Worm (Caenorhabditis elegans): ENCODE measurements around the gene K02E7.12.
A peak's percentile ranks its signal among the peaks of the same experiment; 100 is the strongest.
"Not testable (repeated sequence)": the region's sequence is repeated elsewhere in the genome, so short reads cannot be mapped to it uniquely, and the experiment has no call there.

K02E7.12 gene

DNA sequence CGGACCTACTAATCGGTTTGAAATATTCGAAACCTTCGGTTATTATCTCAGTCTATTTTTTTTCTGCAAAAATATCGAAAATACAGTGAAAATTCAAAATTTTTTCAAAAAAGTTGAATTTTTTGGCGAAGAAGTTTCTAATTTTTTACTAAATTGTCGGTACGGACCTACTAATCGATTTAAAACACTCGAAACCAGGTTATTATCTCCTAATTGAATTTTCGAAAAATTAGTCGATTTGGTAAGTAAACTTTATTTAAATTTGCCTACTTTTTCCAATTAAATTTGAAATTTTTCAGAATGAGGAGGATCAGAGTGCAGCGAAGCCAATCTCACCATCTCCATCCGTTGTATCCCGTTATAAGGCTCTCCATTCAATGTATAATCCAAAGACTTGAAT is at the start of gene K02E7.12:
TSS of gene K02E7.12 (plus strand) at position 301 of the 400 bp plus-strand sequence.
- TF ChIP-seq tab-1 (GFP tag; IDR thresholded peaks at IDR 0.05) (no peak), ztf-29 (GFP tag; IDR thresholded peaks at IDR 0.05) (no peak), flt-1 (GFP tag; IDR thresholded peaks at IDR 0.05) (no peak)

- not testable (repeated sequence) for TF ChIP-seq T22C8.4 (GFP tag; IDR thresholded peaks at IDR 0.05); klf-2 (GFP tag; conservative IDR thresholded peaks at IDR 0.05); cog-1 (tag; optimal IDR thresholded peaks at IDR 0.05)
Observed at ce11 chrII:1024684-1025083, 46.3 kb upstream of the K02E7.12 start, which contains the start of gene btb-11. TSS of gene btb-11 (minus strand) at chrII:1024784.

DNA sequence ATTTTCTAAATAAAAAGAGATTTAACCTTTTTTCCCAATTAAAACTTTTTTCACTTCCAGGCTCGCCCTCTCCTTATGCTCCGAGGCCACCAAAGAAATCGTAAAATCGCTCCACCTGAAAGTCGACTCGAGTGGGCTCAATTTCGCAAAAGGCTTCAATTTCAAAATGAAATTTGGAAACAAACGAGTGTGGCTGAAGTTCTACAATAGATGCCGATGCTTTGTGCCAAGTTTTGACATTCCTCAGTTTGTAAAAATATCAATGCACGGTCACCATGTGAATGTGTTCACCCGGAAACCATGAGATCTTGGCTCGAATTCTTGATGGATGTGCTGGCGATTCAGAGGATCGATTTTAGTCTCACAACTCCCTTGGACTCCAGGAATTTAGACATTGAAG is 44.3 kb upstream of the K02E7.12 start, which contains the start of gene M01D1.12:
TSS of gene M01D1.12 (plus strand) at position 301 of the 400 bp plus-strand sequence.
- TF ChIP-seq cog-1 (tag; optimal IDR thresholded peaks at IDR 0.05) (no peak), flt-1 (GFP tag; IDR thresholded peaks at IDR 0.05) (no peak), klf-2 (GFP tag; conservative IDR thresholded peaks at IDR 0.05) (no peak), ztf-29 (GFP tag; IDR thresholded peaks at IDR 0.05) (no peak), ref-1 (GFP tag; conservative IDR thresholded peaks at IDR 0.05) (no peak), tab-1 (GFP tag; IDR thresholded peaks at IDR 0.05) (no peak), med-1 (GFP tag; optimal IDR thresholded peaks at IDR 0.05; ENCODE audit: insufficient read depth) (no peak), T22C8.4 (GFP tag; IDR thresholded peaks at IDR 0.05) (no peak), ztf-23 (GFP tag; IDR thresholded peaks at IDR 0.05) (no peak)

DNA sequence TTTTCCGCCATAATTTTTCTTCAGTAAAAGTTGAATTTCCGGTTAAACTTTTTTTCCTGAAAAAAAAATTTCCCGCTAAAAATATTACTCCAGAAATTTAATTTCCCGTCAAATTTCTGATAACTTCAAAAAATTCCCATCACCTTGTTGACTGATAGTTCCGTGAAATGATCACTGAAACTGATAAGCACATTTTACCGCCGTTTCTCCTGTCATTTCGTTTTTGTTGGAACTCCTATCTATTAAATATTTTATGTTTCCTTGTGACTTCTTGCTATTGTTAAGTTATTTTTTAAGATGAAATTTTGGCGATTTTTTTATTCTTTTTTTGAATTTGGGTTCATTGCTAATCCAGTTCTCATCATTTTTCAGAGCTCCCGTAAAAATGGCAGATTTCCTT is 42.4 kb upstream of the K02E7.12 start, which contains the start of gene math-34:
TSS of gene math-34 (plus strand) at position 371 of the 400 bp plus-strand sequence.
- TF ChIP-seq tab-1 (GFP tag; IDR thresholded peaks at IDR 0.05) (no peak), ztf-23 (GFP tag; IDR thresholded peaks at IDR 0.05) (no peak), klf-2 (GFP tag; conservative IDR thresholded peaks at IDR 0.05) (no peak), med-1 (GFP tag; optimal IDR thresholded peaks at IDR 0.05; ENCODE audit: insufficient read depth) (no peak), cog-1 (tag; optimal IDR thresholded peaks at IDR 0.05) (no peak), T22C8.4 (GFP tag; IDR thresholded peaks at IDR 0.05) (no peak), ztf-29 (GFP tag; IDR thresholded peaks at IDR 0.05) (no peak), flt-1 (GFP tag; IDR thresholded peaks at IDR 0.05) (no peak), ref-1 (GFP tag; conservative IDR thresholded peaks at IDR 0.05) (no peak)

ce11 chrII:1040464-1040863 is 30.5 kb upstream of the K02E7.12 start, which contains the start of gene fbxb-39:
TSS of gene fbxb-39 (minus strand) at chrII:1040564.
- no peak for TF ChIP-seq med-1 (GFP tag; optimal IDR thresholded peaks at IDR 0.05; ENCODE audit: insufficient read depth)

ce11 chrII:1042227-1042626 is 28.7 kb upstream of the K02E7.12 start, which contains the start of gene fbxb-41:
TSS of gene fbxb-41 (minus strand) at chrII:1042327.
- TF ChIP-seq klf-2 (GFP tag; conservative IDR thresholded peaks at IDR 0.05) (no peak), cog-1 (tag; optimal IDR thresholded peaks at IDR 0.05) (no peak), ztf-23 (GFP tag; IDR thresholded peaks at IDR 0.05) (no peak), flt-1 (GFP tag; IDR thresholded peaks at IDR 0.05) (no peak), ztf-29 (GFP tag; IDR thresholded peaks at IDR 0.05) (no peak), tab-1 (GFP tag; IDR thresholded peaks at IDR 0.05) (no peak), T22C8.4 (GFP tag; IDR thresholded peaks at IDR 0.05) (no peak)

ce11 chrII:1043932-1044331 is 27.0 kb upstream of the K02E7.12 start, which contains the start of gene fbxb-45:
TSS of gene fbxb-45 (minus strand) at chrII:1044032.
- TF ChIP-seq T22C8.4 (GFP tag; IDR thresholded peaks at IDR 0.05), result peak; percentile 58

ce11 chrII:1045692-1046091 is 25.3 kb upstream of the K02E7.12 start, which contains the start of gene str-148:
TSS of gene str-148 (plus strand) at chrII:1045992.
- TF ChIP-seq flt-1 (GFP tag; IDR thresholded peaks at IDR 0.05), result no peak

DNA sequence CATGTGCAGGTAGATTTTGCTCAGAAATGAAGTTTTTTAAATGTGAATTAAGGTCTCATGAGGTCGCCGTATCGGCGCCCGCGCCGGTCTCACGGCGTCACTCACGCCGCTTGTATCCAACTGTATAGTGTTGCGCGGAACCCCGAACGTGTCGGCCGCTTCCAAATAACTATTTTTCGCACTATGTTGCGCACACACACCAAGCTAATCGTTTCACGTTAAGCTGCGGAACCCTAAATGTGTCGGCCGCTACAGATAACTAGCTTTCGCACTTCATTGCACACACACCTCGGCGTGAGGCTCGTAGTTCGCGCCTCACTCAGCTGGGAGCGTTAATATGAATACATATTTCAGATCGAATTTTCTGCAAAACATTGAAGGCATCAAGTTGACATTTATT is 24.0 kb upstream of the K02E7.12 start:
- no peak for TF ChIP-seq klf-2 (GFP tag; conservative IDR thresholded peaks at IDR 0.05)
- no peak for TF ChIP-seq ztf-23 (GFP tag; IDR thresholded peaks at IDR 0.05)
- TF ChIP-seq tab-1 (GFP tag; IDR thresholded peaks at IDR 0.05), result no peak
- TF ChIP-seq med-1 (GFP tag; optimal IDR thresholded peaks at IDR 0.05; ENCODE audit: insufficient read depth), result no peak
- no peak for TF ChIP-seq ref-1 (GFP tag; conservative IDR thresholded peaks at IDR 0.05)
- TF ChIP-seq T22C8.4 (GFP tag; IDR thresholded peaks at IDR 0.05), result no peak
- TF ChIP-seq flt-1 (GFP tag; IDR thresholded peaks at IDR 0.05), result no peak
- TF ChIP-seq cog-1 (tag; optimal IDR thresholded peaks at IDR 0.05), result no peak
- no peak for TF ChIP-seq ztf-29 (GFP tag; IDR thresholded peaks at IDR 0.05)

ce11 chrII:1049849-1050248 is 21.1 kb upstream of the K02E7.12 start, which contains the start of gene fbxb-40:
TSS of gene fbxb-40 (minus strand) at chrII:1049949.
- TF ChIP-seq tab-1 (GFP tag; IDR thresholded peaks at IDR 0.05), result no peak
- peak; percentile 47; the same call in 1 of the 2 replicates for TF ChIP-seq flt-1 (GFP tag; IDR thresholded peaks at IDR 0.05)

DNA sequence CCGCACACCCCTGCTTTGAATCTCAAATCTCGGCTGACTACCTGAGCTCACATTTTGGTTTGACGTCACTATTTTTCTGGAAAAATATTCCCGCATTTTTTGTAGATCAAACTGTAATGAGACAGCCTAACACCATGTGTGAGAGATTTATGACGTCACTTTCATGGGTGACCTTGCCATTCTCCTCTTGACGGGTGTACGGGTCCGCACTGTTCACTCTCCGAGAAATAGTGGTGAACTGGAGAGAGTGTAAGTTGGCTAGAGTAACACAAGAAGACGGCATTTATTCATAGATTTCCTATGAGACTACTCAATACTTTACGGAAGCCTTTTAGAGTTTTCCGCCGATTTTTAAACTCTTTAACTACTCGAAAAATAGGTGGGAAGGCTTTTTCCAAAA is 16.3 kb upstream of the K02E7.12 start, which contains the start of gene K02E7.7:
TSS of gene K02E7.7 (plus strand) at position 301 of the 400 bp plus-strand sequence.
- not testable (repeated sequence) for TF ChIP-seq ztf-29, T22C8.4, tab-1 (GFP tag; IDR thresholded peaks at IDR 0.05)

DNA sequence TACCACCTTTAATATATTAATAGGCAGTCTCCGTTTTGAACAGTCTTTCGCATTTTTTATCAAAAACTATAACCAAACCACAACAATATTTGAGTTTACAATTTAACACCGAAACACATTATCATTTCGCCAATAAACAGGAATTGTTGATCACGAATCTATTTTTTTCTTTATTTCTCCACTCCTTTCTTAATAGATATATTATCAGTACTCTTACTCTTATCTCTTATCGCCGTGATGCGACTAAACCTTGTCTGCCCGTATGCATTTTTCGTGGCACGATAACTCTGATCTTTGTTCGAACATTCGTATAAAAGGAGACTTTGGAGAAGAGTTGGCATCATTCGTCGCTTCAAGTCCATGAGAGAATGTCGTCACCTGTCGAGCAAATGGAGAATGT is 14.1 kb upstream of the K02E7.12 start:
- TF ChIP-seq klf-2 (GFP tag; conservative IDR thresholded peaks at IDR 0.05), result no peak
- TF ChIP-seq tab-1 (GFP tag; IDR thresholded peaks at IDR 0.05), result no peak
- no peak for TF ChIP-seq med-1 (GFP tag; optimal IDR thresholded peaks at IDR 0.05; ENCODE audit: insufficient read depth)
- no peak for TF ChIP-seq ztf-29 (GFP tag; IDR thresholded peaks at IDR 0.05)
- TF ChIP-seq flt-1 (GFP tag; IDR thresholded peaks at IDR 0.05), result no peak
- no peak for TF ChIP-seq T22C8.4 (GFP tag; IDR thresholded peaks at IDR 0.05)

Measured in whole organism, midembryonic.